Worm (Caenorhabditis elegans) whole organism, L4 larva: ENCODE data around the gene ZK1098.3.

Experiments
- F49E8.2 ChIP-seq: sonication (generic microtip); optimal IDR thresholded peaks from 2 replicates; lab custom pipeline; 2016; ENCODE audit warnings: missing compliant biosample characterization, mild to moderate bottlenecking, missing genetic modification characterization, borderline replicate concordance
- ceh-20 ChIP-seq: fragments of 200-800 bp; sonication (Bioruptor generic); IDR thresholded peaks from 2 replicates; pipeline ENCODE4 v1.3.6; 2022; ENCODE audit warnings: missing genetic modification reagents, missing genetic modification characterization, missing compliant biosample characterization
- nhr-6 ChIP-seq: fragments of 150-350 bp; optimal IDR thresholded peaks from 2 replicates; lab custom pipeline; 2014; ENCODE audit warnings: missing biosample characterization, missing genetic modification characterization

DNA sequence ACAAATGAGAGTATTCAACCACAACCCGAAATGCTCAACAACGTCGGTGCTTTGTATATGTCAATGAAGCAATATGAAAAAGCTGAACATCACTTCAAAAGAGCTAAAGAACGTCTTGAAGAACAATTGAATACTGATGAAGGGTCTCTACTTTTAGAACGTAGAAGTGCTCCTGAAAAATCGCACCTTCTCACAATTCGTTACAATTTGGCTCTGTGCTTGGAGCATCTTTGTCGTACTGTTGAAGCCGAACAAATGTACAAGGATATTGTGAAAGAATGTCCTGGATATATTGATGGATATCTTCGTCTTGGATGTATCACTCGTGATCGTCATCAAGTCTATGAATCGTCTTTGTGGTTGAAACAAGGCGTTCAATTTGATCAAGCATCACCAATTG is 44.3 kb downstream of the ZK1098.3 start:
- no peak for TF ChIP-seq ceh-20 (GFP tag; lab: Robert Waterston, UW)
- no peak for TF ChIP-seq F49E8.2 (tag; lab: Kevin White, UChicago)
- TF ChIP-seq nhr-6 (tag; lab: Kevin White, UChicago): no peak
